Fruit fly (Drosophila melanogaster) whole organism, embryonic: ENCODE results near the gene CG42759.
A peak's percentile ranks its signal among the peaks of the same experiment; 100 is the strongest.

Source experiments
- Bteb2 ChIP-seq: fragments of 200-800 bp; sonication (Bioruptor generic); optimal IDR thresholded peaks from 2 replicates; lab custom pipeline; 2016; ENCODE audit warnings: missing biosample characterization, missing genetic modification characterization
- C15 ChIP-seq: fragments of 200-800 bp; sonication (Bioruptor generic); IDR thresholded peaks from 3 replicates; pipeline ENCODE4 v1.3.6; 2022; ENCODE audit warnings: missing biosample characterization, missing genetic modification characterization
- CG10267 ChIP-seq: fragments of 200-800 bp; sonication (Bioruptor generic); optimal IDR thresholded peaks from 2 replicates; lab custom pipeline; 2018; ENCODE audit warnings: missing biosample characterization, mild to moderate bottlenecking, missing genetic modification characterization, moderate library complexity
- CG10366 ChIP-seq: fragments of 200-800 bp; sonication (Bioruptor generic); IDR thresholded peaks from 2 replicates; pipeline ENCODE4 v1.3.6; 2022; ENCODE audit warnings: missing biosample characterization, missing genetic modification characterization
- CG11696 ChIP-seq: fragments of 200-800 bp; sonication (Bioruptor generic); IDR thresholded peaks from 2 replicates; pipeline ENCODE4 v1.3.6; 2022; ENCODE audit warnings: missing biosample characterization, missing genetic modification characterization
- CG11723 ChIP-seq: fragments of 200-800 bp; sonication (Bioruptor generic); optimal IDR thresholded peaks from 2 replicates; lab custom pipeline; 2017; ENCODE audit warnings: missing biosample characterization, mild to moderate bottlenecking, missing genetic modification characterization
- CG12071 ChIP-seq: fragments of 200-800 bp; sonication (Bioruptor generic); optimal IDR thresholded peaks from 3 replicates; lab custom pipeline; 2018; ENCODE audit warnings: missing biosample characterization, mild to moderate bottlenecking, missing genetic modification characterization
- CG12769 ChIP-seq: fragments of 200-800 bp; sonication (Bioruptor generic); optimal IDR thresholded peaks from 2 replicates; lab custom pipeline; 2019; ENCODE audit warnings: missing biosample characterization, mild to moderate bottlenecking, missing genetic modification characterization, moderate library complexity
- CG13287 ChIP-seq: fragments of 200-800 bp; sonication (Bioruptor generic); IDR thresholded peaks from 2 replicates; pipeline ENCODE4 v1.3.6; 2022; ENCODE audit warnings: missing biosample characterization, missing genetic modification characterization; ENCODE audit not compliant: partially characterized antibody
- CG14050 ChIP-seq: fragments of 200-800 bp; sonication (Bioruptor generic); IDR thresholded peaks from 3 replicates; pipeline ENCODE4 v1.3.6; 2022; ENCODE audit warnings: missing biosample characterization, missing genetic modification characterization
- CG15269 ChIP-seq: fragments of 200-800 bp; sonication (Bioruptor generic); optimal IDR thresholded peaks from 2 replicates; lab custom pipeline; 2018; ENCODE audit warnings: missing biosample characterization, mild to moderate bottlenecking, missing genetic modification characterization, moderate library complexity
- CG1602 ChIP-seq: fragments of 200-800 bp; sonication (Bioruptor generic); optimal IDR thresholded peaks from 3 replicates; lab custom pipeline; 2016; ENCODE audit warnings: missing biosample characterization, missing genetic modification characterization
- CG1647 ChIP-seq: fragments of 200-800 bp; sonication (Bioruptor generic); optimal IDR thresholded peaks from 3 replicates; lab custom pipeline; 2016; ENCODE audit warnings: missing biosample characterization, missing genetic modification characterization
- CG17912 ChIP-seq: fragments of 200-800 bp; sonication (Bioruptor generic); optimal IDR thresholded peaks from 2 replicates; lab custom pipeline; 2018; ENCODE audit warnings: missing biosample characterization, mild to moderate bottlenecking, missing genetic modification characterization
- CG1832 ChIP-seq: fragments of 200-800 bp; sonication (Bioruptor generic); optimal IDR thresholded peaks from 2 replicates; lab custom pipeline; 2017; ENCODE audit warnings: missing biosample characterization, mild to moderate bottlenecking, missing genetic modification characterization, inconsistent platforms
- CG18476 ChIP-seq: fragments of 200-800 bp; sonication (Bioruptor generic); optimal IDR thresholded peaks from 2 replicates; lab custom pipeline; 2016; ENCODE audit warnings: missing biosample characterization, mild to moderate bottlenecking, missing genetic modification characterization
- CG30403 ChIP-seq: fragments of 200-800 bp; sonication (Bioruptor generic); optimal IDR thresholded peaks from 3 replicates; lab custom pipeline; 2016; ENCODE audit warnings: missing biosample characterization, missing genetic modification characterization
- CG32532 ChIP-seq: fragments of 200-800 bp; sonication (Bioruptor generic); IDR thresholded peaks from 2 replicates; pipeline ENCODE4 v1.3.6; 2022; ENCODE audit warnings: missing biosample characterization, missing genetic modification characterization
- CG42726 ChIP-seq: fragments of 200-800 bp; sonication (Bioruptor generic); IDR thresholded peaks from 2 replicates; pipeline ENCODE4 v1.3.6; 2022; ENCODE audit warnings: missing biosample characterization, missing genetic modification characterization; ENCODE audit not compliant: partially characterized antibody
- CG4617 ChIP-seq: fragments of 200-800 bp; sonication (Bioruptor generic); optimal IDR thresholded peaks from 3 replicates; lab custom pipeline; 2016; ENCODE audit warnings: missing biosample characterization, missing genetic modification characterization, borderline replicate concordance
- CG5245 ChIP-seq: fragments of 200-800 bp; sonication (Bioruptor generic); optimal IDR thresholded peaks from 3 replicates; lab custom pipeline; 2016; ENCODE audit warnings: missing biosample characterization, missing genetic modification characterization
- CG6272 ChIP-seq: fragments of 200-800 bp; sonication (Bioruptor generic); IDR thresholded peaks from 2 replicates; pipeline ENCODE4 v1.3.6; 2022; ENCODE audit warnings: missing biosample characterization, missing genetic modification characterization
- CG7928 ChIP-seq: fragments of 200-800 bp; sonication (Bioruptor generic); optimal IDR thresholded peaks from 2 replicates; lab custom pipeline; 2017; ENCODE audit warnings: missing biosample characterization, mild to moderate bottlenecking, missing genetic modification characterization
- CG8478 ChIP-seq: fragments of >200 bp; optimal IDR thresholded peaks from 2 replicates; lab custom pipeline; 2018
- CG8765 ChIP-seq: fragments of 200-800 bp; sonication (Bioruptor generic); IDR thresholded peaks from 2 replicates; pipeline ENCODE4 v1.3.6; 2022; ENCODE audit warnings: missing biosample characterization, missing genetic modification characterization
- CG9876 ChIP-seq: fragments of 200-800 bp; sonication (Bioruptor generic); optimal IDR thresholded peaks from 2 replicates; lab custom pipeline; 2016; ENCODE audit warnings: missing biosample characterization, missing genetic modification characterization
- Chrac-16 ChIP-seq: fragments of 200-800 bp; sonication (Bioruptor generic); optimal IDR thresholded peaks from 3 replicates; lab custom pipeline; 2016; ENCODE audit warnings: missing biosample characterization, missing genetic modification characterization
- CrebB ChIP-seq: fragments of 200-800 bp; sonication (Bioruptor generic); optimal IDR thresholded peaks from 3 replicates; lab custom pipeline; 2018; ENCODE audit warnings: missing biosample characterization, mild to moderate bottlenecking, missing genetic modification characterization
- Dp ChIP-seq: fragments of 200-800 bp; sonication (Bioruptor generic); optimal IDR thresholded peaks from 2 replicates; lab custom pipeline; 2018; ENCODE audit warnings: missing biosample characterization, mild to moderate bottlenecking, missing genetic modification characterization, moderate library complexity
- H2.0 ChIP-seq: fragments of 200-800 bp; sonication (Bioruptor generic); IDR thresholded peaks from 2 replicates; pipeline ENCODE4 v1.3.6; 2022; ENCODE audit warnings: missing biosample characterization, missing genetic modification characterization
- HLH54F ChIP-seq: fragments of 200-800 bp; sonication (Bioruptor generic); optimal IDR thresholded peaks from 3 replicates; lab custom pipeline; 2016; ENCODE audit warnings: missing biosample characterization, missing genetic modification characterization
- Hmr ChIP-seq: fragments of 200-800 bp; sonication (Bioruptor generic); optimal IDR thresholded peaks from 3 replicates; lab custom pipeline; 2017; ENCODE audit warnings: mild to moderate bottlenecking, missing biosample characterization, missing genetic modification reagents, missing genetic modification characterization
- Max ChIP-seq: fragments of 200-800 bp; sonication (Bioruptor generic); optimal IDR thresholded peaks from 2 replicates; lab custom pipeline; 2016; ENCODE audit warnings: missing biosample characterization, mild to moderate bottlenecking, missing genetic modification characterization
- Scr ChIP-seq: fragments of 200-800 bp; sonication (Bioruptor generic); IDR thresholded peaks from 2 replicates; pipeline ENCODE4 v1.3.6; 2022; ENCODE audit warnings: missing biosample characterization, missing genetic modification characterization; ENCODE audit not compliant: partially characterized antibody
- abd-A ChIP-seq: fragments of 200-800 bp; sonication (Bioruptor generic); optimal IDR thresholded peaks from 3 replicates; lab custom pipeline; 2019; ENCODE audit warnings: missing biosample characterization, mild to moderate bottlenecking, missing genetic modification characterization, moderate library complexity
- al ChIP-seq: fragments of 200-800 bp; sonication (Bioruptor generic); IDR thresholded peaks from 2 replicates; pipeline ENCODE4 v1.3.6; 2022; ENCODE audit warnings: missing biosample characterization, missing genetic modification characterization
- az2 ChIP-seq: fragments of 200-800 bp; sonication (Bioruptor generic); optimal IDR thresholded peaks from 3 replicates; lab custom pipeline; 2016; ENCODE audit warnings: missing biosample characterization, missing genetic modification characterization
- chm ChIP-seq: fragments of 200-800 bp; sonication (Bioruptor generic); IDR thresholded peaks from 2 replicates; pipeline ENCODE4 v1.3.6; 2022; ENCODE audit warnings: missing biosample characterization, missing genetic modification characterization
- en ChIP-seq: fragments of 200-800 bp; sonication (Bioruptor generic); optimal IDR thresholded peaks from 2 replicates; lab custom pipeline; 2016; ENCODE audit warnings: missing biosample characterization, missing genetic modification characterization
- fd96Cb ChIP-seq: fragments of 200-800 bp; sonication (Bioruptor generic); optimal IDR thresholded peaks from 2 replicates; lab custom pipeline; 2018; ENCODE audit warnings: missing biosample characterization, mild to moderate bottlenecking, missing genetic modification characterization, moderate library complexity
- gce ChIP-seq: fragments of 200-800 bp; sonication (Bioruptor generic); IDR thresholded peaks from 3 replicates; pipeline ENCODE4 v1.3.6; 2022; ENCODE audit warnings: missing biosample characterization, missing genetic modification characterization
- ham ChIP-seq: fragments of 200-800 bp; sonication (Bioruptor generic); IDR thresholded peaks from 2 replicates; pipeline ENCODE4 v1.3.6; 2022; ENCODE audit warnings: missing biosample characterization, missing genetic modification characterization
- hb ChIP-seq: fragments of 200-800 bp; sonication (Bioruptor generic); IDR thresholded peaks from 3 replicates; pipeline ENCODE4 v1.3.6; 2022; ENCODE audit warnings: missing biosample characterization, missing genetic modification characterization; ENCODE audit not compliant: partially characterized antibody
- kni ChIP-seq: fragments of 200-800 bp; sonication (Bioruptor generic); optimal IDR thresholded peaks from 3 replicates; lab custom pipeline; 2017; ENCODE audit warnings: mild to moderate bottlenecking, missing biosample characterization, missing genetic modification reagents, missing genetic modification characterization
- pb ChIP-seq: fragments of 200-800 bp; sonication (Bioruptor generic); optimal IDR thresholded peaks from 3 replicates; lab custom pipeline; 2016; ENCODE audit warnings: missing biosample characterization, missing genetic modification characterization
- pzg ChIP-seq: fragments of 200-800 bp; sonication (Bioruptor generic); optimal IDR thresholded peaks from 3 replicates; lab custom pipeline; 2018; ENCODE audit warnings: missing biosample characterization, mild to moderate bottlenecking, missing genetic modification characterization, moderate library complexity
- schlank ChIP-seq: fragments of 200-800 bp; sonication (Bioruptor generic); optimal IDR thresholded peaks from 2 replicates; lab custom pipeline; 2018; ENCODE audit warnings: missing biosample characterization, mild to moderate bottlenecking, missing genetic modification characterization
- sisA ChIP-seq: fragments of 200-800 bp; sonication (Bioruptor generic); IDR thresholded peaks from 2 replicates; pipeline ENCODE4 v1.3.6; 2022; ENCODE audit warnings: missing biosample characterization, missing genetic modification characterization
- stc ChIP-seq: fragments of 200-800 bp; sonication (Bioruptor generic); IDR thresholded peaks from 2 replicates; pipeline ENCODE4 v1.3.6; 2022; ENCODE audit warnings: missing biosample characterization, missing genetic modification characterization
- tin ChIP-seq: fragments of 200-800 bp; sonication (Bioruptor generic); optimal IDR thresholded peaks from 3 replicates; lab custom pipeline; 2016; ENCODE audit warnings: missing biosample characterization, missing genetic modification characterization

CG42759 gene

DNA sequence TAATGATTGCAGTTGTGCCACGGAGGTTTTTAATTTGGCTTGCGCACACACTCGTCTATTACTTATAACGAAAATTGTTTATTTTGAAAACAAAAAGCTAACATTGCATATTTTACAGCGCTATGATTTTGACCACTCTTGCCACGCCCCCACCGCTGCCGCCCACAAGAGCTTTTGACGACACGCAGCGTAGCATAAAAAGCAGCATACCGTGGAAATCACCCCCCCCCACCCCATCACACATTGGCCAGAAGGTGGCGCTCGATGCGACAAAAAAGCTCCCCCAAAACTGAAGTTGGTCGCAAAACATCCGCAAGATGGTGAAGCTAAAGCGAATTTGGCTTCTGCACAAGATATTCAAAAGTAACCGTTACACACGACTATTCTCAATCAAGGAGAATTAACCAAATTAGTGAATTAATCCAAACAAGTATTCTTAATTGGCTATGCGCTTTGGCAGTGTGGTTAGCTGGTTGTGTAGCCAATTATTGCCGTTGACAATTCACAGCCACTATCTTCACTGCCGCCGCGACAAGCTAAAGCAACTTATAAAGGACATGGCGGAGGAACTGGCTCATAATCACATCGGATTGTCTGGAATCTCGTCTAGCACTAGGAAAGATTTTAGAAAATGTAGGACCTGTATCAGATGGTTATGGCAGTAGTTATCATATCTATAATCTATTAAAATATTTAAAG is 42.2 kb upstream of the CG42759 start (continued):
- no peak for TF ChIP-seq en (GFP tag; lab: Kevin White, UChicago)
- no peak for TF ChIP-seq CG9876
- TF ChIP-seq CG14050 (GFP tag; lab: Robert Waterston, UW): no peak
- TF ChIP-seq Dp (GFP tag; lab: Kevin White, UChicago): peak; percentile 36
- TF ChIP-seq CG11696 (GFP tag; lab: Robert Waterston, UW): no peak
- no peak for TF ChIP-seq Bteb2
- TF ChIP-seq CG1647 (GFP tag; lab: Kevin White, UChicago): no peak
- TF ChIP-seq CG8765 (GFP tag; lab: Robert Waterston, UW): no peak
- peak; percentile 88 for TF ChIP-seq CG32532 (GFP tag; lab: Robert Waterston, UW)
- peak; percentile 56 for TF ChIP-seq sisA (GFP tag; lab: Robert Waterston, UW)
- TF ChIP-seq HLH54F (GFP tag; lab: Kevin White, UChicago): no peak
- TF ChIP-seq CG6272 (GFP tag; lab: Robert Waterston, UW): 0 out of 2 replicates have a peak, but pooled peaks have one; percentile 18
- peak; percentile 18 for TF ChIP-seq CG30403
- no peak for TF ChIP-seq CG1602
- 0 out of 2 replicates have a peak, but pooled peaks have one; percentile 59 for TF ChIP-seq chm
- TF ChIP-seq tin (GFP tag; lab: Kevin White, UChicago): peak; percentile 52
- no peak for TF ChIP-seq CG4617 (GFP tag; lab: Kevin White, UChicago)
- peak; percentile 41; the same call in 1 of the 3 replicates for TF ChIP-seq gce (GFP tag; lab: Robert Waterston, UW)
- no peak for TF ChIP-seq pb (GFP tag; lab: Kevin White, UChicago)
- peak; percentile 55 for TF ChIP-seq CG12769 (tag; lab: Kevin White, UChicago)
- TF ChIP-seq CrebB (tag; lab: Kevin White, UChicago): peak; percentile 3
- TF ChIP-seq fd96Cb: no peak
- TF ChIP-seq az2 (GFP tag; lab: Kevin White, UChicago): no peak
- TF ChIP-seq schlank (tag; lab: Kevin White, UChicago): no peak
- no peak for TF ChIP-seq CG11723
- TF ChIP-seq CG10366 (GFP tag; lab: Robert Waterston, UW): 0 out of 2 replicates have a peak, but pooled peaks have one; percentile 14
- peak; percentile 36 for TF ChIP-seq CG12071 (GFP tag; lab: Kevin White, UChicago)
- TF ChIP-seq Chrac-16 (GFP tag; lab: Kevin White, UChicago): no peak
- no peak for TF ChIP-seq CG8478
- TF ChIP-seq stc: peak; percentile 63; the same call in 1 of the 2 replicates
- TF ChIP-seq Hmr (GFP tag; lab: Kevin White, UChicago): peak; percentile 81
- no peak for TF ChIP-seq al (GFP tag; lab: Robert Waterston, UW)
- TF ChIP-seq kni: no peak
- no peak for TF ChIP-seq Scr
- TF ChIP-seq CG15269: peak; percentile 43
- TF ChIP-seq CG17912 (GFP tag; lab: Kevin White, UChicago): peak; percentile 45
- peak; percentile 16 for TF ChIP-seq Max (GFP tag; lab: Kevin White, UChicago)
- TF ChIP-seq CG5245 (GFP tag; lab: Kevin White, UChicago): peak; percentile 5
- no peak for TF ChIP-seq ham (GFP tag; lab: Robert Waterston, UW)
- TF ChIP-seq C15 (GFP tag; lab: Robert Waterston, UW): no peak
- no peak for TF ChIP-seq CG10267 (tag; lab: Kevin White, UChicago)
- peak; percentile 33; the same call in 1 of the 2 replicates for TF ChIP-seq CG13287 (GFP tag; lab: Robert Waterston, UW)
- no peak for TF ChIP-seq abd-A
- no peak for TF ChIP-seq CG1832 (GFP tag; lab: Kevin White, UChicago)
- peak; percentile 42 for TF ChIP-seq pzg
- TF ChIP-seq H2.0: 0 out of 2 replicates have a peak, but pooled peaks have one; percentile 17
- peak; percentile 44; the same call in 1 of the 2 replicates for TF ChIP-seq CG42726 (GFP tag; lab: Robert Waterston, UW)
- TF ChIP-seq CG7928 (GFP tag; lab: Kevin White, UChicago): no peak
- no peak for TF ChIP-seq CG18476 (GFP tag; lab: Kevin White, UChicago)
- no peak for TF ChIP-seq hb (GFP tag; lab: Robert Waterston, UW)
